1 fruit fly cellular context compared by ENCODE assay signal in genomic region chr2L:6047528-6048160, dm6.
TF ChIP-seq lines count a peak whose summit lies in the region.

TSS of gene IPIP (plus strand) at chr2L:6048002.

TF ChIP-seq in whole organism, embryonic, 481 proteins besides CTCF, POLR2A, EP300 and RAD21 (continued from another document and continues in another):
- TF ChIP-seq Opbp (GFP tag; IDR thresholded peaks at IDR 0.05; lab: Robert Waterston, UW; ENCODE audit: partially characterized antibody) (peak; percentile 88), CG8765 (GFP tag; IDR thresholded peaks at IDR 0.05; lab: Robert Waterston, UW) (no peak), unpg (GFP tag; optimal IDR thresholded peaks at IDR 0.05; lab: Kevin White, UChicago) (no peak), Six4 (GFP tag; optimal IDR thresholded peaks at IDR 0.05; lab: Kevin White, UChicago) (no peak), CG9437 (GFP tag; optimal IDR thresholded peaks at IDR 0.05; lab: Kevin White, UChicago) (peak; percentile 6), gcm (GFP tag; optimal IDR thresholded peaks at IDR 0.05; lab: Kevin White, UChicago) (no peak), CG2129 (GFP tag; IDR thresholded peaks at IDR 0.05; lab: Robert Waterston, UW; ENCODE audit: partially characterized antibody) (peak; percentile 41), jigr1 (GFP tag; IDR thresholded peaks at IDR 0.05; lab: Robert Waterston, UW) (no peak; the same call in 2 of the 3 replicates), scrt (GFP tag; optimal IDR thresholded peaks at IDR 0.05; lab: Kevin White, UChicago) (no peak), Taf1 (GFP tag; IDR thresholded peaks at IDR 0.05; lab: Robert Waterston, UW) (no peak), C15 (GFP tag; IDR thresholded peaks at IDR 0.05; lab: Robert Waterston, UW) (no peak), NfI (GFP tag; optimal IDR thresholded peaks at IDR 0.05; lab: Kevin White, UChicago) (peak; percentile 51), Gug (GFP tag; IDR thresholded peaks at IDR 0.05; lab: Robert Waterston, UW) (peak; percentile 63; the same call in 1 of the 4 replicates), kni (GFP tag; optimal IDR thresholded peaks at IDR 0.05; lab: Kevin White, UChicago) (no peak), nom (GFP tag; optimal IDR thresholded peaks at IDR 0.05; lab: Kevin White, UChicago) (peak; percentile 59), sqz (GFP tag; optimal IDR thresholded peaks at IDR 0.05; lab: Kevin White, UChicago) (no peak), klu (GFP tag; IDR thresholded peaks at IDR 0.05; lab: Robert Waterston, UW) (no peak), CG11085 (GFP tag; IDR thresholded peaks at IDR 0.05; lab: Robert Waterston, UW) (0 out of 2 replicates have a peak, but pooled peaks have one; percentile 37), otp (GFP tag; IDR thresholded peaks at IDR 0.05; lab: Robert Waterston, UW) (peak; percentile 34; the same call in 1 of the 3 replicates), CG18476 (GFP tag; optimal IDR thresholded peaks at IDR 0.05; lab: Kevin White, UChicago) (no peak), CG12769 (tag; optimal IDR thresholded peaks at IDR 0.05; lab: Kevin White, UChicago) (peak; percentile 31), CG15073 (GFP tag; optimal IDR thresholded peaks at IDR 0.05; lab: Kevin White, UChicago) (no peak), CG32767 (GFP tag; IDR thresholded peaks at IDR 0.05; lab: Robert Waterston, UW) (no peak), CG10959 (GFP tag; IDR thresholded peaks at IDR 0.05; lab: Robert Waterston, UW) (no peak; the same call in 1 of the 2 replicates), CG11456 (GFP tag; IDR thresholded peaks at IDR 0.05; lab: Robert Waterston, UW) (peak; percentile 75), Blimp-1 (GFP tag; optimal IDR thresholded peaks at IDR 0.05; lab: Kevin White, UChicago) (peak; percentile 19), fd96Cb (tag; optimal IDR thresholded peaks at IDR 0.05; lab: Kevin White, UChicago) (no peak), CG4282 (GFP tag; optimal IDR thresholded peaks at IDR 0.05; lab: Kevin White, UChicago) (no peak), HLH54F (GFP tag; optimal IDR thresholded peaks at IDR 0.05; lab: Kevin White, UChicago) (peak; percentile 34), CG31441 (GFP tag; IDR thresholded peaks at IDR 0.05; lab: Robert Waterston, UW) (no peak), CG13123 (GFP tag; optimal IDR thresholded peaks at IDR 0.05; lab: Kevin White, UChicago) (no peak), Atf3 (GFP tag; optimal IDR thresholded peaks at IDR 0.05; lab: Kevin White, UChicago) (no peak), CG7357 (GFP tag; IDR thresholded peaks at IDR 0.05; lab: Robert Waterston, UW) (no peak), CG4328 (GFP tag; optimal IDR thresholded peaks at IDR 0.05; lab: Kevin White, UChicago) (no peak), al (GFP tag; IDR thresholded peaks at IDR 0.05; lab: Robert Waterston, UW) (0 out of 2 replicates have a peak, but pooled peaks have one; percentile 8), onecut (GFP tag; IDR thresholded peaks at IDR 0.05; lab: Robert Waterston, UW) (peak; percentile 69), MESR4 (GFP tag; optimal IDR thresholded peaks at IDR 0.05; lab: Kevin White, UChicago) (peak; percentile 91), exex (tag; optimal IDR thresholded peaks at IDR 0.05; lab: Kevin White, UChicago) (no peak), Ada2b (GFP tag; IDR thresholded peaks at IDR 0.05; lab: Robert Waterston, UW) (no peak), CG11723 (GFP tag; optimal IDR thresholded peaks at IDR 0.05; lab: Kevin White, UChicago) (no peak), CG4707 (GFP tag; optimal IDR thresholded peaks at IDR 0.05; lab: Kevin White, UChicago) (no peak), Meics (GFP tag; optimal IDR thresholded peaks at IDR 0.05; lab: Kevin White, UChicago) (peak; percentile 3), YL-1 (GFP tag; optimal IDR thresholded peaks at IDR 0.05; lab: Kevin White, UChicago) (peak; percentile 88), disco-r (GFP tag; optimal IDR thresholded peaks at IDR 0.05; lab: Kevin White, UChicago) (no peak), CG9215 (GFP tag; IDR thresholded peaks at IDR 0.05; lab: Robert Waterston, UW) (peak; percentile 26; the same call in 1 of the 2 replicates), dan (GFP tag; IDR thresholded peaks at IDR 0.05; lab: Robert Waterston, UW) (no peak), HmgD (GFP tag; optimal IDR thresholded peaks at IDR 0.05; lab: Kevin White, UChicago) (no peak), CG6175 (GFP tag; IDR thresholded peaks at IDR 0.05; lab: Robert Waterston, UW) (0 out of 3 replicates have a peak, but pooled peaks have one; percentile 20), rib (GFP tag; IDR thresholded peaks at IDR 0.05; lab: Robert Waterston, UW) (no peak), oc (tag; optimal IDR thresholded peaks at IDR 0.05; lab: Kevin White, UChicago) (no peak), tin (GFP tag; optimal IDR thresholded peaks at IDR 0.05; lab: Kevin White, UChicago) (no peak), CG12391 (tag; optimal IDR thresholded peaks at IDR 0.05; lab: Kevin White, UChicago) (peak; percentile 12), CG14441 (GFP tag; IDR thresholded peaks at IDR 0.05; lab: Robert Waterston, UW) (peak; percentile 26; the same call in 1 of the 2 replicates), Aef1 (GFP tag; IDR thresholded peaks at IDR 0.05; lab: Robert Waterston, UW) (peak; percentile 30; the same call in 1 of the 3 replicates), CG13775 (GFP tag; optimal IDR thresholded peaks at IDR 0.05; lab: Kevin White, UChicago) (no peak), ase (GFP tag; IDR thresholded peaks at IDR 0.05; lab: Robert Waterston, UW) (peak; percentile 34; the same call in 1 of the 3 replicates), Jarid2 (GFP tag; optimal IDR thresholded peaks at IDR 0.05; lab: Kevin White, UChicago) (no peak), CG12236 (GFP tag; optimal IDR thresholded peaks at IDR 0.05; lab: Kevin White, UChicago) (no peak), Poxn (GFP tag; IDR thresholded peaks at IDR 0.05; lab: Robert Waterston, UW) (no peak), cwo (GFP tag; optimal IDR thresholded peaks at IDR 0.05; lab: Kevin White, UChicago) (peak; percentile 2), CG13624 (GFP tag; optimal IDR thresholded peaks at IDR 0.05; lab: Kevin White, UChicago) (peak; percentile 28), bsh (GFP tag; optimal IDR thresholded peaks at IDR 0.05; lab: Kevin White, UChicago) (peak in 1 of 2 experiments; percentile 3), Asciz (GFP tag; optimal IDR thresholded peaks at IDR 0.05; lab: Kevin White, UChicago) (no peak), CG15696 (tag; optimal IDR thresholded peaks at IDR 0.05; lab: Kevin White, UChicago) (no peak), CG16813 (GFP tag; IDR thresholded peaks at IDR 0.05; lab: Robert Waterston, UW; ENCODE audit: partially characterized antibody) (peak; percentile 87), NC2β (GFP tag; optimal IDR thresholded peaks at IDR 0.05; lab: Kevin White, UChicago) (no peak), danr (GFP tag; IDR thresholded peaks at IDR 0.05; lab: Robert Waterston, UW) (no peak), B-H2 (GFP tag; optimal IDR thresholded peaks at IDR 0.05; lab: Kevin White, UChicago) (peak; percentile 69), CG4854 (GFP tag; optimal IDR thresholded peaks at IDR 0.05; lab: Kevin White, UChicago) (no peak), CG12155 (GFP tag; optimal IDR thresholded peaks at IDR 0.05; lab: Kevin White, UChicago) (peak; percentile 53), stwl (tag; optimal IDR thresholded peaks at IDR 0.05; lab: Kevin White, UChicago) (peak; percentile 79), dmrt99B (tag; optimal IDR thresholded peaks at IDR 0.05; lab: Kevin White, UChicago) (no peak), CG1024 (GFP tag; IDR thresholded peaks at IDR 0.05; lab: Robert Waterston, UW) (0 out of 2 replicates have a peak, but pooled peaks have one; percentile 43), CoRest (tag; optimal IDR thresholded peaks at IDR 0.05; lab: Kevin White, UChicago) (no peak), CG9876 (GFP tag; optimal IDR thresholded peaks at IDR 0.05; lab: Kevin White, UChicago) (no peak), Ets97D (GFP tag; optimal IDR thresholded peaks at IDR 0.05; lab: Kevin White, UChicago) (peak; percentile 27), Dbx (GFP tag; IDR thresholded peaks at IDR 0.05; lab: Robert Waterston, UW) (peak; percentile 52; the same call in 2 of the 3 replicates), dimm (GFP tag; IDR thresholded peaks at IDR 0.05; lab: Robert Waterston, UW) (no peak), CG3838 (GFP tag; optimal IDR thresholded peaks at IDR 0.05; lab: Kevin White, UChicago) (no peak), fu2 (GFP tag; optimal IDR thresholded peaks at IDR 0.05; lab: Kevin White, UChicago) (no peak), CkIIα-i1 (GFP tag; IDR thresholded peaks at IDR 0.05; lab: Robert Waterston, UW) (no peak), CG12659 (GFP tag; optimal IDR thresholded peaks at IDR 0.05; lab: Kevin White, UChicago) (peak; percentile 65), CG9817 (tag; optimal IDR thresholded peaks at IDR 0.05; lab: Kevin White, UChicago) (peak; percentile 32), cg (GFP tag; optimal IDR thresholded peaks at IDR 0.05; lab: Kevin White, UChicago) (no peak), ERR (GFP tag; optimal IDR thresholded peaks at IDR 0.05; lab: Kevin White, UChicago) (no peak), CG8281 (tag; optimal IDR thresholded peaks at IDR 0.05; lab: Kevin White, UChicago) (no peak), tio (GFP tag; optimal IDR thresholded peaks at IDR 0.05; lab: Kevin White, UChicago) (no peak), CG11696 (GFP tag; IDR thresholded peaks at IDR 0.05; lab: Robert Waterston, UW) (no peak), CG11560 (tag; IDR thresholded peaks at IDR 0.05; lab: Robert Waterston, UW) (no peak), CG1233 (GFP tag; optimal IDR thresholded peaks at IDR 0.05; lab: Kevin White, UChicago) (peak; percentile 53), CG18764 (GFP tag; optimal IDR thresholded peaks at IDR 0.05; lab: Kevin White, UChicago) (no peak), row (GFP tag; IDR thresholded peaks at IDR 0.05; lab: Robert Waterston, UW) (peak; percentile 48; the same call in 2 of the 3 replicates), Lpt (GFP tag; optimal IDR thresholded peaks at IDR 0.05; lab: Kevin White, UChicago) (no peak), repo (GFP tag; optimal IDR thresholded peaks at IDR 0.05; lab: Kevin White, UChicago) (no peak), CG4820 (GFP tag; optimal IDR thresholded peaks at IDR 0.05; lab: Kevin White, UChicago) (no peak), CG1529 (GFP tag; optimal IDR thresholded peaks at IDR 0.05; lab: Kevin White, UChicago) (no peak), luna (GFP tag; optimal IDR thresholded peaks at IDR 0.05; lab: Kevin White, UChicago) (no peak), CG14965 (GFP tag; optimal IDR thresholded peaks at IDR 0.05; lab: Kevin White, UChicago; ENCODE audit: borderline replicate concordance) (no peak), gfzf (GFP tag; optimal IDR thresholded peaks at IDR 0.05; lab: Kevin White, UChicago) (peak; percentile 29), caup (GFP tag; optimal IDR thresholded peaks at IDR 0.05; lab: Kevin White, UChicago; ENCODE audit: severe bottlenecking) (peak; percentile 53), shn (GFP tag; optimal IDR thresholded peaks at IDR 0.05; lab: Kevin White, UChicago) (no peak), Pdp1 (GFP tag; optimal IDR thresholded peaks at IDR 0.05; lab: Kevin White, UChicago) (peak in 1 of 2 experiments; percentile 98), Atf6 (GFP tag; IDR thresholded peaks at IDR 0.05; lab: Robert Waterston, UW) (no peak), Optix (GFP tag; IDR thresholded peaks at IDR 0.05; lab: Robert Waterston, UW) (no peak), gsb (GFP tag; IDR thresholded peaks at IDR 0.05; lab: Robert Waterston, UW) (no peak), CG9609 (GFP tag; optimal IDR thresholded peaks at IDR 0.05; lab: Kevin White, UChicago) (no peak), CG17359 (tag; optimal IDR thresholded peaks at IDR 0.05; lab: Kevin White, UChicago) (no peak), gt (GFP tag; IDR thresholded peaks at IDR 0.05; lab: Robert Waterston, UW) (no peak), CG33213 (GFP tag; optimal IDR thresholded peaks at IDR 0.05; lab: Kevin White, UChicago) (peak; percentile 13), Dref (GFP tag; IDR thresholded peaks at IDR 0.05; lab: Robert Waterston, UW) (peak; percentile 79), Myb (GFP tag; optimal IDR thresholded peaks at IDR 0.05; lab: Kevin White, UChicago) (no peak), ab (GFP tag; optimal IDR thresholded peaks at IDR 0.05; lab: Kevin White, UChicago) (no peak), CG2120 (GFP tag; optimal IDR thresholded peaks at IDR 0.05; lab: Kevin White, UChicago) (peak; percentile 55), eve (GFP tag; optimal IDR thresholded peaks at IDR 0.05; lab: Kevin White, UChicago) (no peak), sug (tag; optimal IDR thresholded peaks at IDR 0.05; lab: Kevin White, UChicago) (peak; percentile 53), Kr (GFP tag; optimal IDR thresholded peaks at IDR 0.05; lab: Kevin White, UChicago) (no peak), so (GFP tag; IDR thresholded peaks at IDR 0.05; lab: Robert Waterston, UW) (peak; percentile 44; the same call in 2 of the 3 replicates), CG31224 (GFP tag; IDR thresholded peaks at IDR 0.05; lab: Robert Waterston, UW) (no peak), dysf (GFP tag; IDR thresholded peaks at IDR 0.05; lab: Robert Waterston, UW) (0 out of 3 replicates have a peak, but pooled peaks have one; percentile 1), dm (GFP tag; optimal IDR thresholded peaks at IDR 0.05; lab: Kevin White, UChicago) (peak; percentile 40), CG12942 (GFP tag; optimal IDR thresholded peaks at IDR 0.05; lab: Kevin White, UChicago) (no peak), Mad (GFP tag; optimal IDR thresholded peaks at IDR 0.05; lab: Kevin White, UChicago) (peak; percentile 6), ATbp (GFP tag; optimal IDR thresholded peaks at IDR 0.05; lab: Kevin White, UChicago) (peak; percentile 25), jing (GFP tag; optimal IDR thresholded peaks at IDR 0.05; lab: Kevin White, UChicago) (no peak), knrl (GFP tag; IDR thresholded peaks at IDR 0.05; lab: Robert Waterston, UW; ENCODE audit: partially characterized antibody) (peak; percentile 83), CG5180 (GFP tag; optimal IDR thresholded peaks at IDR 0.05; lab: Kevin White, UChicago) (no peak), CG17802 (tag; optimal IDR thresholded peaks at IDR 0.05; lab: Kevin White, UChicago) (peak; percentile 3), esg (GFP tag; conservative IDR thresholded peaks at IDR 0.05; lab: Robert Waterston, UW) (no peak), Hmr (GFP tag; optimal IDR thresholded peaks at IDR 0.05; lab: Kevin White, UChicago) (peak; percentile 31), Lhr (GFP tag; optimal IDR thresholded peaks at IDR 0.05; lab: Kevin White, UChicago) (no peak), Atf-2 (GFP tag; optimal IDR thresholded peaks at IDR 0.05; lab: Kevin White, UChicago) (no peak), CG8089 (GFP tag; optimal IDR thresholded peaks at IDR 0.05; lab: Kevin White, UChicago) (no peak), CG16863 (GFP tag; optimal IDR thresholded peaks at IDR 0.05; lab: Kevin White, UChicago) (no peak)
